Worm (Caenorhabditis elegans) whole organism, L4 larva: Measurements from ENCODE around the gene F36A4.1.

Source experiments
- F37D6.2 ChIP-seq: sonication (generic microtip); optimal IDR thresholded peaks from 2 replicates; lab custom pipeline; 2016; ENCODE audit warnings: mild to moderate bottlenecking, missing genetic modification characterization, missing compliant biosample characterization
- F49E8.2 ChIP-seq: sonication (generic microtip); optimal IDR thresholded peaks from 2 replicates; lab custom pipeline; 2016; ENCODE audit warnings: missing compliant biosample characterization, mild to moderate bottlenecking, missing genetic modification characterization, borderline replicate concordance
- R02D3.7 ChIP-seq: fragments of 150-350 bp; sonication (generic microtip); optimal IDR thresholded peaks from 3 replicates; lab custom pipeline; 2014; ENCODE audit warnings: missing biosample characterization, missing genetic modification characterization
- T26A8.4 ChIP-seq: fragments of 200-800 bp; sonication (Bioruptor generic); IDR thresholded peaks from 2 replicates; pipeline ENCODE4 v1.3.6; 2022; ENCODE audit warnings: missing genetic modification characterization, missing compliant biosample characterization
- ZK337.2 ChIP-seq: fragments of 200-800 bp; sonication (Bioruptor generic); IDR thresholded peaks from 2 replicates; pipeline ENCODE4 v1.3.6; 2022; ENCODE audit warnings: missing genetic modification reagents, missing genetic modification characterization, missing compliant biosample characterization
- aly-2 ChIP-seq: sonication (generic microtip); optimal IDR thresholded peaks from 2 replicates; lab custom pipeline; 2018; ENCODE audit warnings: missing biosample characterization, missing genetic modification characterization
- ama-1 ChIP-seq: fragments of 150-350 bp; optimal IDR thresholded peaks from 2 replicates; lab custom pipeline; 2014; ENCODE audit warnings: inconsistent platforms, mixed read lengths
- cey-2 ChIP-seq: sonication (generic microtip); optimal IDR thresholded peaks from 3 replicates; lab custom pipeline; 2017; ENCODE audit warnings: missing genetic modification characterization, mild to moderate bottlenecking, missing compliant biosample characterization, antibody characterized with exemption, borderline replicate concordance; ENCODE audit not compliant: insufficient read depth
- daf-12 ChIP-seq: fragments of 150-350 bp; optimal IDR thresholded peaks from 2 replicates; lab custom pipeline; 2014; ENCODE audit warnings: missing biosample characterization, missing genetic modification reagents, missing genetic modification characterization
- dpl-1 ChIP-seq: fragments of 150-350 bp; optimal IDR thresholded peaks from 2 replicates; lab custom pipeline; 2014; ENCODE audit warnings: missing biosample characterization, missing genetic modification reagents, missing genetic modification characterization
- duxl-1 ChIP-seq: sonication (generic microtip); optimal IDR thresholded peaks from 2 replicates; lab custom pipeline; 2016; ENCODE audit warnings: mild to moderate bottlenecking, missing genetic modification characterization, moderate library complexity, missing compliant biosample characterization; ENCODE audit not compliant: poor library complexity
- egl-27 ChIP-seq: sonication (generic microtip); optimal IDR thresholded peaks from 3 replicates; lab custom pipeline; 2017; ENCODE audit warnings: missing biosample characterization, missing genetic modification reagents, missing genetic modification characterization
- egl-43 ChIP-seq: fragments of 200-800 bp; sonication (Bioruptor generic); IDR thresholded peaks from 2 replicates; pipeline ENCODE4 v1.3.6; 2022; ENCODE audit warnings: missing genetic modification reagents, missing genetic modification characterization, missing compliant biosample characterization
- gei-8 ChIP-seq: fragments of 200-800 bp; sonication (Bioruptor generic); optimal IDR thresholded peaks from 2 replicates; lab custom pipeline; 2018; ENCODE audit warnings: mild to moderate bottlenecking, missing genetic modification characterization, missing compliant biosample characterization
- hlh-11 ChIP-seq: fragments of 200-800 bp; sonication (Bioruptor generic); optimal IDR thresholded peaks from 2 replicates; lab custom pipeline; 2018; ENCODE audit warnings: mild to moderate bottlenecking, missing genetic modification characterization, missing compliant biosample characterization
- hlh-30 ChIP-seq: sonication (generic microtip); optimal IDR thresholded peaks from 2 replicates; lab custom pipeline; 2017; ENCODE audit warnings: antibody characterized with exemption, mild to moderate bottlenecking, missing genetic modification characterization, missing compliant biosample characterization; ENCODE audit not compliant: insufficient read depth
- hmg-1.1 ChIP-seq: fragments of 200-800 bp; sonication (Bioruptor generic); IDR thresholded peaks from 2 replicates; pipeline ENCODE4 v1.3.6; 2022; ENCODE audit warnings: missing genetic modification reagents, missing genetic modification characterization, missing compliant biosample characterization
- lim-7 ChIP-seq: fragments of 200-800 bp; sonication (Bioruptor generic); IDR thresholded peaks from 2 replicates; pipeline ENCODE4 v1.3.6; 2022; ENCODE audit warnings: missing genetic modification characterization, missing compliant biosample characterization
- lin-29 ChIP-seq: fragments of 200-800 bp; sonication (Bioruptor generic); IDR thresholded peaks from 2 replicates; pipeline ENCODE4 v1.3.6; 2022; ENCODE audit warnings: missing genetic modification reagents, missing genetic modification characterization, missing compliant biosample characterization
- madf-5 ChIP-seq, 2 experiments: fragments of 200-800 bp; sonication (Bioruptor generic); IDR thresholded peaks; 2 replicates each; pipeline ENCODE4 v1.3.6; 2022; ENCODE audit warnings: missing compliant biosample characterization in 2 of 2, missing genetic modification characterization in 2 of 2
- mdl-1 ChIP-seq, 2 experiments: fragments of 150-350 bp in 1 of 2; sonication (generic microtip) in 1 of 2; optimal IDR thresholded peaks; 2 replicates each; lab custom pipeline; 2014 to 2017; ENCODE audit warnings: missing biosample characterization in 2 of 2, missing genetic modification characterization in 2 of 2
- mxl-3 ChIP-seq: fragments of 200-800 bp; sonication (Bioruptor generic); optimal IDR thresholded peaks from 2 replicates; lab custom pipeline; 2018; ENCODE audit warnings: mild to moderate bottlenecking, missing genetic modification characterization, missing compliant biosample characterization
- nhr-10 ChIP-seq: fragments of 150-350 bp; optimal IDR thresholded peaks from 2 replicates; lab custom pipeline; 2014; ENCODE audit warnings: missing biosample characterization, missing genetic modification characterization
- nhr-25 ChIP-seq: sonication (generic microtip); optimal IDR thresholded peaks from 2 replicates; lab custom pipeline; 2017; ENCODE audit warnings: missing genetic modification characterization, mild to moderate bottlenecking, missing compliant biosample characterization, antibody characterized with exemption, moderate library complexity, borderline replicate concordance; ENCODE audit not compliant: insufficient read depth
- nhr-28 ChIP-seq: fragments of 150-350 bp; optimal IDR thresholded peaks from 2 replicates; lab custom pipeline; 2014; ENCODE audit warnings: missing biosample characterization, missing genetic modification characterization
- nhr-41 ChIP-seq: fragments of 200-800 bp; sonication (Bioruptor generic); IDR thresholded peaks from 2 replicates; pipeline ENCODE4 v1.3.6; 2022; ENCODE audit warnings: missing genetic modification reagents, missing genetic modification characterization, missing compliant biosample characterization
- nhr-42 ChIP-seq: fragments of 200-800 bp; sonication (Bioruptor generic); IDR thresholded peaks from 2 replicates; pipeline ENCODE4 v1.3.6; 2022; ENCODE audit warnings: missing genetic modification characterization, missing compliant biosample characterization
- nhr-6 ChIP-seq: fragments of 150-350 bp; optimal IDR thresholded peaks from 2 replicates; lab custom pipeline; 2014; ENCODE audit warnings: missing biosample characterization, missing genetic modification characterization
- php-3 ChIP-seq: fragments of 200-800 bp; sonication (Bioruptor generic); IDR thresholded peaks from 2 replicates; pipeline ENCODE4 v1.3.6; 2022; ENCODE audit warnings: missing genetic modification reagents, missing genetic modification characterization, missing compliant biosample characterization
- saeg-2 ChIP-seq: fragments of 200-800 bp; sonication (Bioruptor generic); IDR thresholded peaks from 2 replicates; pipeline ENCODE4 v1.3.6; 2022; ENCODE audit warnings: missing genetic modification reagents, missing genetic modification characterization, missing compliant biosample characterization
- set-16 ChIP-seq: fragments of 200-800 bp; sonication (Bioruptor generic); IDR thresholded peaks from 2 replicates; pipeline ENCODE4 v1.3.6; 2022; ENCODE audit warnings: missing genetic modification reagents, missing genetic modification characterization, missing compliant biosample characterization
- unc-62 ChIP-seq, 3 experiments: fragments of 150-350 bp in 1 of 3; sonication (generic microtip); optimal IDR thresholded peaks in 2 of 3; peaks in 1 of 3; 1 replicate in 1 of 3; 2 replicates in 2 of 3; lab custom pipeline; 2014 to 2017; ENCODE audit warnings: missing biosample characterization in 3 of 3, missing genetic modification characterization in 3 of 3, missing genetic modification reagents in 3 of 3, missing genotype in 1 of 3

F36A4.1 gene

ce11 chrIV:4236025-4236407, 36.3 kb upstream of the F36A4.1 start:
- TF ChIP-seq set-16 (GFP tag; lab: Robert Waterston, UW) (peak; percentile 97), T26A8.4 (GFP tag; lab: Robert Waterston, UW) (peak; percentile 4; the same call in 1 of the 2 replicates), nhr-42 (GFP tag; lab: Robert Waterston, UW) (no peak)

DNA sequence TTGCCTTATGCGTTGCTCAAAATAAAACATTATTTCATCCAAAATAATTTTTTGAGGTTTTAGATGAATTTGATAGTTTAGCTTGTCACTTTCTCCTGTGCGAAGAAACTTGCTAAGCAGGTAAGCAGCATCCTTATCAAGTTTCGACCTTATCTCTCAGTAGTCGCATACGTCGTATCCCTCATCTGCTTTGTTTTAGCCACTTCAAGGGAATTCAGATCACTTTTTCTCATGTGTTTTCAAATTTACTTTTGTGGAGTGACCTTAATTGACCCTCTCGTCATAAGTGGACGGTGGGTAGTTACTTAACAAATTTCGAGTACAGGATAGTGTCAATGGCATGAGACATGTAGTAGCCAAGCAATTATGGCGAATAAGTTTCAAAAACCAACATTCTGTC, 35.6 kb upstream of the F36A4.1 start:
- TF ChIP-seq nhr-10 (tag; lab: Kevin White, UChicago): peak; percentile 53
- TF ChIP-seq nhr-6 (tag; lab: Kevin White, UChicago): no peak
- TF ChIP-seq dpl-1 (GFP tag; lab: Kevin White, UChicago): peak; percentile 11
- TF ChIP-seq saeg-2 (GFP tag; lab: Robert Waterston, UW): no peak
- no peak for TF ChIP-seq R02D3.7
- TF ChIP-seq duxl-1 (tag; lab: Kevin White, UChicago): peak; percentile 3
- TF ChIP-seq F37D6.2: no peak
- no peak for TF ChIP-seq php-3 (GFP tag; lab: Robert Waterston, UW)
- peak; percentile 69; the same call in 1 of the 2 replicates for TF ChIP-seq T26A8.4 (GFP tag; lab: Robert Waterston, UW)
- peak in 1 of 2 experiments; percentile 40 for TF ChIP-seq unc-62 (GFP tag; optimal IDR thresholded peaks at IDR 0.05 in 1 of 2; lab: Kevin White, UChicago)
- no peak for TF ChIP-seq unc-62 (tag; optimal IDR thresholded peaks at IDR 0.05; lab: Kevin White, UChicago)
- no peak for TF ChIP-seq lim-7 (GFP tag; lab: Robert Waterston, UW)
- peak; percentile 12 for TF ChIP-seq hlh-11 (tag; lab: Kevin White, UChicago)
- 0 out of 2 replicates have a peak, but pooled peaks have one; percentile 32 for TF ChIP-seq lin-29 (GFP tag; lab: Robert Waterston, UW)
- TF ChIP-seq nhr-28 (tag; lab: Kevin White, UChicago): peak; percentile 24
- TF ChIP-seq ama-1 (lab: Kevin White, UChicago): peak; percentile 55
- TF ChIP-seq mxl-3: peak; percentile 42

- TF ChIP-seq cey-2 (tag; lab: Kevin White, UChicago) (no peak), gei-8 (GFP tag; lab: Kevin White, UChicago) (no peak), set-16 (GFP tag; lab: Robert Waterston, UW) (peak; percentile 98)
Measured at ce11 chrIV:4243830-4244406, 28.3 kb upstream of the F36A4.1 start.

ce11 chrIV:4244510-4244909, 27.8 kb upstream of the F36A4.1 start, which contains the start of gene col-34:
Gene col-34, minus strand, starts transcription at chrIV:4244610.
- no peak for TF ChIP-seq madf-5 (GFP tag; IDR thresholded peaks at IDR 0.05; lab: Robert Waterston, UW)
- TF ChIP-seq daf-12 (tag; lab: Kevin White, UChicago): no peak
- no peak for TF ChIP-seq aly-2 (tag; lab: Kevin White, UChicago)
- no peak for TF ChIP-seq ZK337.2 (GFP tag; lab: Robert Waterston, UW)
- TF ChIP-seq F49E8.2 (tag; lab: Kevin White, UChicago): no peak
- TF ChIP-seq hlh-30 (tag; lab: Kevin White, UChicago): no peak
- no peak for TF ChIP-seq hmg-1.1 (GFP tag; lab: Robert Waterston, UW)
- TF ChIP-seq egl-43 (GFP tag; lab: Robert Waterston, UW): no peak
- no peak for TF ChIP-seq mdl-1 (tag; optimal IDR thresholded peaks at IDR 0.05; lab: Kevin White, UChicago)
- no peak for TF ChIP-seq php-3 (GFP tag; lab: Robert Waterston, UW)
- no peak for TF ChIP-seq nhr-25
- no peak for TF ChIP-seq egl-27 (tag; lab: Kevin White, UChicago)
- TF ChIP-seq nhr-41 (GFP tag; lab: Robert Waterston, UW): no peak
